Fruit fly (Drosophila melanogaster): ENCODE data around the gene CG15803.

dm6 chr3R:18396801-18397604 lies 36.5 kb upstream of the CG15803 start, which contains the start of gene Vti1b:
- TF ChIP-seq tj (GFP tag; optimal IDR thresholded peaks at IDR 0.05) (peak; percentile 74), CG1620 (GFP tag; optimal IDR thresholded peaks at IDR 0.05) (peak; percentile 86), CG11617 (GFP tag; optimal IDR thresholded peaks at IDR 0.05) (peak; percentile 93), kay (GFP tag; ENCODE audit: borderline replicate concordance) (peak; percentile 83), Mnt (GFP tag; optimal IDR thresholded peaks at IDR 0.05) (peak; percentile 82), ovo (GFP tag; optimal IDR thresholded peaks at IDR 0.05) (peak; percentile 92), CG7045 (GFP tag; optimal IDR thresholded peaks at IDR 0.05) (peak; percentile 86)

All from whole organism, adult.